Fruit fly (Drosophila melanogaster): ENCODE results near the gene Tl.

- TF ChIP-seq EcR (GFP tag; optimal IDR thresholded peaks at IDR 0.05): no peak
- no peak for TF ChIP-seq CG14655 (GFP tag; optimal IDR thresholded peaks at IDR 0.05)
- no peak for TF ChIP-seq CG34367 (tag; optimal IDR thresholded peaks at IDR 0.05)
- TF ChIP-seq rn (GFP tag; IDR thresholded peaks at IDR 0.05): no peak
- TF ChIP-seq gl (tag; optimal IDR thresholded peaks at IDR 0.05): no peak
- no peak for TF ChIP-seq fd96Ca (GFP tag; IDR thresholded peaks at IDR 0.05)
- TF ChIP-seq CG9948 (tag; optimal IDR thresholded peaks at IDR 0.05): no peak
Measured at dm6 chr3R:26801427-26802160, 2.8 kb downstream of the Tl start.
